Worm (Caenorhabditis elegans) whole organism, L1 larva: ENCODE data around the gene F53C3.1.

Experiments used
- ceh-63 ChIP-seq: fragments of 200-800 bp; sonication (Bioruptor generic); optimal IDR thresholded peaks from 2 replicates; lab custom pipeline; 2018; ENCODE audit warnings: mild to moderate bottlenecking, missing genetic modification characterization, missing compliant biosample characterization
- ceh-8 ChIP-seq: fragments of 200-800 bp; sonication (Bioruptor generic); optimal IDR thresholded peaks from 2 replicates; lab custom pipeline; 2018; ENCODE audit warnings: mild to moderate bottlenecking, missing genetic modification characterization, moderate library complexity, missing compliant biosample characterization
- ceh-88 ChIP-seq: fragments of 200-800 bp; sonication (Bioruptor generic); IDR thresholded peaks from 2 replicates; pipeline ENCODE4 v1.3.6; 2022; ENCODE audit warnings: missing genetic modification characterization, missing compliant biosample characterization
- ceh-90 ChIP-seq: sonication (generic microtip); optimal IDR thresholded peaks from 2 replicates; lab custom pipeline; 2016; ENCODE audit warnings: missing genetic modification characterization, missing compliant biosample characterization
- dpl-1 ChIP-seq, 3 experiments: fragments of 150-350 bp in 2 of 3; sonication (generic microtip) in 1 of 3; optimal IDR thresholded peaks; 2 replicates each; lab custom pipeline; 2014 to 2017; ENCODE audit warnings: missing biosample characterization in 3 of 3, missing genetic modification characterization in 3 of 3, missing genetic modification reagents in 3 of 3
- dsc-1 ChIP-seq: sonication (generic microtip); optimal IDR thresholded peaks from 2 replicates; lab custom pipeline; 2016; ENCODE audit warnings: mild to moderate bottlenecking, missing genetic modification characterization, missing compliant biosample characterization
- efl-1 ChIP-seq, 4 experiments: fragments of 150-350 bp; optimal IDR thresholded peaks in 3 of 4; peaks in 1 of 4; 1 replicate in 1 of 4; 2 replicates in 3 of 4; lab custom pipeline; 2014; ENCODE audit warnings: missing biosample characterization in 2 of 4, missing genetic modification characterization in 2 of 4, missing genetic modification reagents in 2 of 4
- efl-3 ChIP-seq: fragments of 200-800 bp; sonication (Bioruptor generic); optimal IDR thresholded peaks from 2 replicates; lab custom pipeline; 2018; ENCODE audit warnings: mild to moderate bottlenecking, missing genetic modification characterization, missing compliant biosample characterization
- egl-27 ChIP-seq, 2 experiments: fragments of 150-350 bp in 1 of 2; sonication (generic microtip); optimal IDR thresholded peaks; 3 replicates each; lab custom pipeline; 2017 to 2018; ENCODE audit warnings: missing biosample characterization in 2 of 2, missing genetic modification characterization in 2 of 2, missing genetic modification reagents in 2 of 2
- elt-2 ChIP-seq: sonication (generic microtip); optimal IDR thresholded peaks from 2 replicates; lab custom pipeline; 2016; ENCODE audit warnings: missing genetic modification characterization, mild to moderate bottlenecking, inconsistent platforms, missing compliant biosample characterization, missing genetic modification reagents
- fkh-4 ChIP-seq: sonication (generic microtip); optimal IDR thresholded peaks from 2 replicates; lab custom pipeline; 2016; ENCODE audit warnings: missing compliant biosample characterization, missing genetic modification characterization, borderline replicate concordance
- fkh-8 ChIP-seq: sonication (generic microtip); optimal IDR thresholded peaks from 2 replicates; lab custom pipeline; 2016; ENCODE audit warnings: mild to moderate bottlenecking, missing genetic modification characterization, missing compliant biosample characterization
- fos-1 ChIP-seq: fragments of 150-350 bp; optimal IDR thresholded peaks from 2 replicates; lab custom pipeline; 2014; ENCODE audit warnings: missing biosample characterization, missing genetic modification characterization
- grh-1 ChIP-seq: fragments of 200-800 bp; sonication (Bioruptor generic); IDR thresholded peaks from 2 replicates; pipeline ENCODE4 v1.3.6; 2022; ENCODE audit warnings: missing genetic modification reagents, missing genetic modification characterization, missing compliant biosample characterization
- irx-1 ChIP-seq: sonication (generic microtip); optimal IDR thresholded peaks from 2 replicates; lab custom pipeline; 2016; ENCODE audit warnings: missing genetic modification characterization, missing compliant biosample characterization
- lin-13 ChIP-seq: fragments of 150-350 bp; optimal IDR thresholded peaks from 2 replicates; lab custom pipeline; 2014; ENCODE audit warnings: missing biosample characterization, missing genetic modification reagents, missing genetic modification characterization
- lin-14 ChIP-seq: fragments of 200-800 bp; sonication (Bioruptor generic); optimal IDR thresholded peaks from 2 replicates; lab custom pipeline; 2018; ENCODE audit warnings: mild to moderate bottlenecking, missing genetic modification characterization, moderate library complexity, missing compliant biosample characterization
- lin-35 ChIP-seq, 2 experiments: fragments of 150-350 bp; optimal IDR thresholded peaks; 2 replicates each; lab custom pipeline; 2014; ENCODE audit warnings: missing biosample characterization in 2 of 2, missing genetic modification characterization in 2 of 2, missing genetic modification reagents in 2 of 2
- lin-39 ChIP-seq: fragments of 150-350 bp; optimal IDR thresholded peaks from 2 replicates; lab custom pipeline; 2014; ENCODE audit warnings: missing biosample characterization, missing genetic modification reagents, missing genetic modification characterization
- lir-3 ChIP-seq: sonication (generic microtip); optimal IDR thresholded peaks from 2 replicates; lab custom pipeline; 2016; ENCODE audit warnings: mild to moderate bottlenecking, missing genetic modification characterization, moderate library complexity, missing compliant biosample characterization; ENCODE audit not compliant: poor library complexity
- lsy-2 ChIP-seq, 2 experiments: fragments of 150-350 bp; optimal IDR thresholded peaks; 2 replicates each; lab custom pipeline; 2014; ENCODE audit warnings: missing biosample characterization in 2 of 2, missing genetic modification characterization in 2 of 2
- mab-9 ChIP-seq: fragments of 200-800 bp; sonication (Bioruptor generic); IDR thresholded peaks from 2 replicates; pipeline ENCODE4 v1.3.6; 2022; ENCODE audit warnings: missing genetic modification reagents, missing genetic modification characterization, missing compliant biosample characterization
- mdl-1 ChIP-seq, 2 experiments: fragments of 150-350 bp; optimal IDR thresholded peaks; 2 replicates each; lab custom pipeline; 2014 to 2017; ENCODE audit warnings: missing biosample characterization in 2 of 2, missing genetic modification characterization in 2 of 2, inconsistent platforms in 1 of 2
- mef-2 ChIP-seq: fragments of 150-350 bp; optimal IDR thresholded peaks from 2 replicates; lab custom pipeline; 2014; ENCODE audit warnings: missing biosample characterization, missing genetic modification characterization
- mep-1 ChIP-seq: fragments of 150-350 bp; optimal IDR thresholded peaks from 2 replicates; lab custom pipeline; 2014; ENCODE audit warnings: missing biosample characterization, missing genetic modification characterization
- nhr-11 ChIP-seq: fragments of 150-350 bp; optimal IDR thresholded peaks from 2 replicates; lab custom pipeline; 2014; ENCODE audit warnings: missing biosample characterization, missing genetic modification characterization
- nhr-20 ChIP-seq: sonication (generic microtip); optimal IDR thresholded peaks from 2 replicates; lab custom pipeline; 2016; ENCODE audit warnings: mild to moderate bottlenecking, missing genetic modification characterization, missing compliant biosample characterization
- nhr-237 ChIP-seq: fragments of 150-350 bp; optimal IDR thresholded peaks from 2 replicates; lab custom pipeline; 2014; ENCODE audit warnings: missing biosample characterization, missing genetic modification characterization
- nhr-47 ChIP-seq: sonication (generic microtip); optimal IDR thresholded peaks from 2 replicates; lab custom pipeline; 2016; ENCODE audit warnings: mild to moderate bottlenecking, missing genetic modification characterization, moderate library complexity, missing compliant biosample characterization
- nhr-71 ChIP-seq: sonication (generic microtip); optimal IDR thresholded peaks from 2 replicates; lab custom pipeline; 2016; ENCODE audit warnings: mild to moderate bottlenecking, missing genetic modification characterization, moderate library complexity, missing compliant biosample characterization
- nhr-76 ChIP-seq: sonication (generic microtip); optimal IDR thresholded peaks from 2 replicates; lab custom pipeline; 2017; ENCODE audit warnings: missing biosample characterization, missing genetic modification characterization
- nhr-77 ChIP-seq: fragments of 150-350 bp; optimal IDR thresholded peaks from 2 replicates; lab custom pipeline; 2014; ENCODE audit warnings: missing biosample characterization, missing genetic modification characterization
- nhr-84 ChIP-seq: sonication (generic microtip); optimal IDR thresholded peaks from 2 replicates; lab custom pipeline; 2017; ENCODE audit warnings: missing biosample characterization, missing genetic modification characterization
- nhr-90 ChIP-seq: sonication (generic microtip); optimal IDR thresholded peaks from 2 replicates; lab custom pipeline; 2016; ENCODE audit warnings: mild to moderate bottlenecking, missing genetic modification characterization, missing compliant biosample characterization; ENCODE audit not compliant: poor library complexity
- pax-3 ChIP-seq: fragments of 200-800 bp; sonication (Bioruptor generic); optimal IDR thresholded peaks from 2 replicates; lab custom pipeline; 2018; ENCODE audit warnings: mild to moderate bottlenecking, missing genetic modification characterization, moderate library complexity, missing compliant biosample characterization
- pqm-1 ChIP-seq: sonication (generic microtip); optimal IDR thresholded peaks from 3 replicates; lab custom pipeline; 2017; ENCODE audit warnings: missing biosample characterization, missing genetic modification characterization
- skn-1 ChIP-seq: fragments of 150-350 bp; optimal IDR thresholded peaks from 2 replicates; lab custom pipeline; 2014; ENCODE audit warnings: missing biosample characterization, missing genetic modification characterization
- snpc-4 ChIP-seq: fragments of 150-350 bp; optimal IDR thresholded peaks from 2 replicates; lab custom pipeline; 2014; ENCODE audit warnings: missing biosample characterization, missing genetic modification characterization
- snu-23 ChIP-seq: sonication (generic microtip); optimal IDR thresholded peaks from 2 replicates; lab custom pipeline; 2016; ENCODE audit warnings: missing genetic modification characterization, missing compliant biosample characterization
- sox-4 ChIP-seq: sonication (generic microtip); optimal IDR thresholded peaks from 2 replicates; lab custom pipeline; 2016; ENCODE audit warnings: missing genetic modification characterization, missing compliant biosample characterization
- sup-37 ChIP-seq: fragments of 200-800 bp; sonication (Bioruptor generic); optimal IDR thresholded peaks from 2 replicates; lab custom pipeline; 2018; ENCODE audit warnings: mild to moderate bottlenecking, missing genetic modification characterization, missing compliant biosample characterization
- swsn-7 ChIP-seq: sonication (generic microtip); optimal IDR thresholded peaks from 2 replicates; lab custom pipeline; 2016; ENCODE audit warnings: missing genetic modification characterization, missing compliant biosample characterization
- unc-86 ChIP-seq: sonication (generic microtip); optimal IDR thresholded peaks from 2 replicates; lab custom pipeline; 2016; ENCODE audit warnings: missing genetic modification characterization, missing compliant biosample characterization
- xbp-1 ChIP-seq: sonication (generic microtip); optimal IDR thresholded peaks from 2 replicates; lab custom pipeline; 2016; ENCODE audit warnings: missing genetic modification characterization, missing compliant biosample characterization

F53C3.1 gene

ce11 chrII:3897758-3898494, 13.9 kb upstream of the F53C3.1 start, which contains the start of gene F53C3.6 (continued):
- TF ChIP-seq ceh-88 (GFP tag; lab: Robert Waterston, UW) (peak; percentile 26; the same call in 1 of the 2 replicates), dpl-1 (GFP tag; optimal IDR thresholded peaks at IDR 0.05; lab: Kevin White, UChicago) (peak in 2 of 3 experiments; percentile 30 to 38), dsc-1 (tag; lab: Kevin White, UChicago) (peak; percentile 71), mdl-1 (tag; optimal IDR thresholded peaks at IDR 0.05; lab: Kevin White, UChicago) (peak in 1 of 2 experiments; percentile 55), lin-13 (GFP tag; lab: Kevin White, UChicago) (peak; percentile 51), sup-37 (no peak), ceh-8 (GFP tag; lab: Kevin White, UChicago) (peak; percentile 77), nhr-77 (tag; lab: Kevin White, UChicago) (peak; percentile 51), lin-35 (GFP tag; optimal IDR thresholded peaks at IDR 0.05; lab: Kevin White, UChicago) (peak; percentile 31 to 71), pqm-1 (no peak), efl-3 (GFP tag; lab: Kevin White, UChicago) (no peak), nhr-76 (tag; lab: Kevin White, UChicago) (no peak), snu-23 (GFP tag; lab: Kevin White, UChicago) (peak; percentile 61), egl-27 (tag; optimal IDR thresholded peaks at IDR 0.05; lab: Kevin White, UChicago) (peak; percentile 50 to 67), nhr-11 (tag; lab: Kevin White, UChicago) (peak; percentile 24), fkh-8 (peak; percentile 61), lsy-2 (tag; optimal IDR thresholded peaks at IDR 0.05; lab: Kevin White, UChicago) (peak; percentile 77), fos-1 (peak; percentile 51), elt-2 (tag; lab: Kevin White, UChicago) (peak; percentile 4), ceh-90 (tag; lab: Kevin White, UChicago) (no peak), ceh-63 (GFP tag; lab: Kevin White, UChicago) (no peak), lin-14 (GFP tag; lab: Kevin White, UChicago) (peak; percentile 95), nhr-237 (tag; lab: Kevin White, UChicago) (no peak), mef-2 (peak; percentile 98), unc-86 (tag; lab: Kevin White, UChicago) (peak; percentile 67), mep-1 (peak; percentile 71), fkh-4 (no peak), nhr-20 (tag; lab: Kevin White, UChicago) (peak; percentile 64), snpc-4 (tag; lab: Kevin White, UChicago) (peak; percentile 26), skn-1 (tag; lab: Kevin White, UChicago) (peak; percentile 70), lir-3 (peak; percentile 72), xbp-1 (tag; lab: Kevin White, UChicago) (peak; percentile 64), efl-1 (optimal IDR thresholded peaks at IDR 0.05; lab: Kevin White, UChicago) (peak; percentile 63 to 67), efl-1 (GFP tag; optimal IDR thresholded peaks at IDR 0.05 in 1 of 2; lab: Kevin White, UChicago) (peak; percentile 42 to 87), nhr-84 (tag; lab: Kevin White, UChicago) (no peak), lin-39 (tag; lab: Kevin White, UChicago) (peak; percentile 47), grh-1 (GFP tag; lab: Robert Waterston, UW) (peak; percentile 40), sox-4 (tag; lab: Kevin White, UChicago) (peak; percentile 48), nhr-71 (peak; percentile 91), pax-3 (tag; lab: Kevin White, UChicago) (peak; percentile 11), irx-1 (tag; lab: Kevin White, UChicago) (peak; percentile 44), mab-9 (GFP tag; lab: Robert Waterston, UW) (no peak), swsn-7 (tag; lab: Kevin White, UChicago) (peak; percentile 69), nhr-47 (peak; percentile 81), nhr-90 (tag; lab: Kevin White, UChicago) (peak; percentile 21)
